Worm (Caenorhabditis elegans): ENCODE data around the gene gem-4.

DNA sequence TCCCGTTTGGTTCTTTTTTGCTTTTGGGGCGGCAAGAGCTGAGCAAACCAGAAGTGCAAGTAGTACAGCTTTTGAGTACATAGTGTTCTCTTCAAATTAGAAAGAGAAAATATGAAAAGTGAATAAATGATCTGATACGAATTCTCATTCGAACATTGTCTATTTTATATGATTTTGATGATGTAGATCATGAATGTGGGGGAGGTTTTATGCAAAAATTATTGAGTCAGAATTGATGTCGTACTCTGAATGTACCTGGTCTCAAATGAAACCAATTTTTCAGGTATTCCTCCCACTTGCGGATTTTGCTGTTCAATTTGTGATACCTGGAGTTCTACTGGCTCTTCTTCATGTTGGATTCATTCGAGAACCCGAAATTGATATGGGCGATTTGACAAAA, 5.2 kb upstream of the gem-4 start, which contains the start of gene K01A6.4:
- TF ChIP-seq nhr-25 (tag; optimal IDR thresholded peaks at IDR 0.05; ENCODE audit: borderline replicate concordance, insufficient read depth), result no peak
- TF ChIP-seq mdl-1 (tag; optimal IDR thresholded peaks at IDR 0.05), result no peak
- no peak for TF ChIP-seq lir-3 (tag; optimal IDR thresholded peaks at IDR 0.05)
- no peak for TF ChIP-seq ZK546.5 (tag; optimal IDR thresholded peaks at IDR 0.05)
- TF ChIP-seq nhr-11 (tag; optimal IDR thresholded peaks at IDR 0.05), result no peak
- TF ChIP-seq mdt-29 (GFP tag; IDR thresholded peaks at IDR 0.05), result no peak
- TF ChIP-seq pqm-1 (tag; optimal IDR thresholded peaks at IDR 0.05), result no peak
